Fruit fly (Drosophila melanogaster): ENCODE results near the gene CG42507.

CG42507 gene

DNA sequence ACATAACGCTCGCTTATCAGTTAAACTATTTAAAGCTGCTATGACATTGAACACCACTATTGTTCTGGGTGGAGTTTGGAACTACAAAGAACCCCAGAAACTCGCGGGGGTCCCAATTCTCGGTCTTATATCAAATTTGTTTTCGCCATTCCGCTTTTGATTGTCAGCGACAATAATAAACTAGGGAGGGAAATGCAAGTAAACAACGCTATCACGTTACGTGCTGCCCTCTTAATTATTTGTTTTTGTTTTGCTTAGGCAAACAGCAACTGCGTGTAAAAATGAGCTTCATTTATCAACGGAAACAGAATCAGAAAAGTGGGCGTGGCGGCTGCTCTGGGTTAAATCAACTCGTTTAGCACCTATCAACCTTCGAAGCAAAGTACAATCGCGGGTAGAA lies 22.4 kb upstream of the CG42507 start:
- TF ChIP-seq ey (GFP tag; optimal IDR thresholded peaks at IDR 0.05) (no peak), rgr (GFP tag; optimal IDR thresholded peaks at IDR 0.05) (peak; percentile 29)

DNA sequence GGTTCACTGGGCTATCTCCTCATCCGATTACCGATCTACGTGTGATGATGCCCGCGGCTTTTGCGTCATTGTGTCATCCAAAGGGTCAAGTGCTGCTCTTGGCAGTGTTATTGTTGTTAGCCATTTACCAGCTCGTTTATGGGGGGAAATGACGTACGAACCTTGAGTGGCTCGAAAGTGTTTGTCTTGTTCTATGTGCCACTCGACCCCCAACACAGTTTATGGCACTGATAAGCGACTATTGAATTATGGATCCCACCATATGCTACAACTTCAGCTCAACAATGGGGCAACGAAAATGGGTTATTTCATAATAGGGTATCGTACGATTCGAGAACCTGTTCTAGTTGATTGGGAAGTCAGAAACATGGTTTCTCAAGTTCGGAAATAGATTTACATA lies 21.5 kb upstream of the CG42507 start:
- no peak for TF ChIP-seq woc (GFP tag; optimal IDR thresholded peaks at IDR 0.05)
- no peak for TF ChIP-seq rgr (GFP tag; optimal IDR thresholded peaks at IDR 0.05)
- no peak for TF ChIP-seq HLH106 (tag; optimal IDR thresholded peaks at IDR 0.05)
- no peak for TF ChIP-seq tai (GFP tag; optimal IDR thresholded peaks at IDR 0.05)
- TF ChIP-seq dsf (GFP tag; optimal IDR thresholded peaks at IDR 0.05; ENCODE audit: borderline replicate concordance) = no peak
- TF ChIP-seq foxo (GFP tag; optimal IDR thresholded peaks at IDR 0.05) = no peak
- TF ChIP-seq pan (optimal IDR thresholded peaks at IDR 0.05) = no peak
- no peak for TF ChIP-seq h (GFP tag; optimal IDR thresholded peaks at IDR 0.05)
- TF ChIP-seq CG9705 (GFP tag; optimal IDR thresholded peaks at IDR 0.05) = no peak
- no peak for TF ChIP-seq Jra (GFP tag; optimal IDR thresholded peaks at IDR 0.05)
- no peak for TF ChIP-seq Myc (optimal IDR thresholded peaks at IDR 0.05)
- TF ChIP-seq brk (GFP tag; optimal IDR thresholded peaks at IDR 0.05) = no peak
- no peak for TF ChIP-seq Sp1 (GFP tag; optimal IDR thresholded peaks at IDR 0.05)
- TF ChIP-seq fru (GFP tag; optimal IDR thresholded peaks at IDR 0.05) = no peak
- no peak for TF ChIP-seq N (GFP tag; optimal IDR thresholded peaks at IDR 0.05)
- TF ChIP-seq lola (GFP tag; optimal IDR thresholded peaks at IDR 0.05) = no peak
- no peak for TF ChIP-seq CG32264 (GFP tag; optimal IDR thresholded peaks at IDR 0.05)

DNA sequence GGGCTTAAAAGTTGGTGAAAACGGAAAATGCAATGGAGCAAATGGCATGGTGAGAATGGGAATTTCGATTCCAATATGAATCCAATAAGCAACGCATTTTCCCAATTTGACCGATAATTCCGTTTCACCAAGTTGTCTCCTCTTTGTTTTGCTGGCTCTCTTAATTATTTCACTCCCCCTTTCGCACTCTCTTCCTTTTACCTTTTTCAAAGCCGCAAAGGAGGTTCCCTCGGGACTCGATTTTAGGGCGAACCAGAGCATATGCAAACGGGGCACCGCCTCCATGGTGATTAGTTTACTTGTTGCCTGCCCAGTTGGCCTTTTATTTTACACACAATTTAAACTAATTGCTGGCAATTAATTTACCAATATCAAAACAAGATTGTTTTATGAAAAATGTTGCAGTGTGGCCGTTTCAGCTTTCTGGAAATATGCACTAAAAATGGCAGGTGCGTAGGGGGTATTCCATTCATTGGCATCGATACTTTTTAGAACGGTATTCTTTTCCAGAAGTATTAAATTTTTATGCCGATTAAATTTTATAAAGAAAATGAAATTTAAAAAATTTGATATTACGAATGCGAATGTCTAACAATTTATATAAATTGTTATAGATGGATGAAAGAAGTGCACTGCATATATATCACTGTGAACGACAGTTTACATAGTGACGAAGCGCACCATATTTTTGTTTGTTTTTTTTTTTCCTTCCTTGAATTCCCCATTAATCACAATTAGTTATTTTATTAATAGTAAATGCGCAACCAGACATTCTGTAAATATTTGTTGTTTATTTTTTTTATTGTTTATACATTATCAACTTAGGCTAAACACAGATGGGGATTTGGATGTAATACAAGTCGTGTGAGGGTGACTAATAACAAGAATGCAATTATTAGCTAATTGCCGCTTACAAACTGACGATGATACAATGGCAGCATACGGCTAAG lies 18.2 kb upstream of the CG42507 start, which contains the start of gene mop:
mop (minus strand) TSS at position 419 of the 950 bp plus-strand sequence.
- TF ChIP-seq sv (GFP tag; optimal IDR thresholded peaks at IDR 0.05) = peak; percentile 19
- TF ChIP-seq Rel (GFP tag; optimal IDR thresholded peaks at IDR 0.05) = no peak
- peak; percentile 1 for TF ChIP-seq Rel (tag; optimal IDR thresholded peaks at IDR 0.05)
- no peak for TF ChIP-seq Vsx2 (GFP tag; optimal IDR thresholded peaks at IDR 0.05; ENCODE audit: partially characterized antibody)
- TF ChIP-seq N (GFP tag; optimal IDR thresholded peaks at IDR 0.05) = no peak

- TF ChIP-seq ey (GFP tag; optimal IDR thresholded peaks at IDR 0.05) = no peak
- TF ChIP-seq Hr78 (GFP tag; optimal IDR thresholded peaks at IDR 0.05) = no peak
- TF ChIP-seq usp (GFP tag; optimal IDR thresholded peaks at IDR 0.05) = no peak
- no peak for TF ChIP-seq Jra (GFP tag; optimal IDR thresholded peaks at IDR 0.05)
- TF ChIP-seq GATAd (GFP tag; optimal IDR thresholded peaks at IDR 0.05) = no peak
Observed at dm6 chr3L:14769183-14769582, 11.4 kb upstream of the CG42507 start, which contains the start of gene Mgat4b. Gene Mgat4b (minus strand): TSS chr3L:14769283.

DNA sequence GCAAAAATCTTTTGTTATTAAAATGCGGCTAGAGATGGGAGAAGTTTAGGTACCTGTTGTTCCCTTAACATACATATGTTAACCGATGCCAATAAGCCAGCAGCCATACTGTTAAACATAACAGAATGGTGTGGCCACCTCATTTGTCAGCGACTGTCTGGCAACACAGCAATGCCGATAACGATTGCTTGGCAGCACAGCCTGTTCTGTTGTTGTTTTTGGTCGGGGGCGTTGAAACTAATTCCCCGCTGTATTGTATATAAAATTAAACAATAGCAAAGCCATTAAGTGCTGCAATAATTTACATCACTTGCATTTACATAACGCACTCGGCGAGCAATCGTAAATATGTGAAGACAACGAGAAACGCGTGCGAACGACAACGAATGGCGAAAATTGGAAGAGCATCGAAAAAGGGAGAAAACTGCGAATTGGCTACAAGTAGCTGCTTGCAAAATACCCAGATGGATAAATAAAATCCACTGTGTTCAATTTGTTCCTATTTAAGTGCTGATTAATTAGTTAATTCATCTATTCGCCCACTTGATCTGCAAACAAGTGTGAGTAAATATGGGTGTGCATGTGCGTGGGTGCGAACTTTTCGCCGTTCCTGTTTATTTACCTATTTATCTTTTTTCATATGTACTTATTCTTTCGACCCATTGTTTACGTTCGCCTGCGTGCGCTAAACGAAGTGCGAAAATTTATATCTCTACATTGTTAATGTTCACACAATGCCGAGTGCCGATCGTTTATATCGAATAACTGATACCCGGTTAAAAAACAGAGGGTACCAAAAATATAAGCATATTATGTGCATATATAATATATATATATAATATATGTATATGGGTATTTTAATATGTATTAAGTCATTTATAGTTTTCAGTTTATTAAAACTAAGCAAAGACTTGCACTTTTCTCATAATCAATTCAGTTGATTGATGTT lies 4.3 kb upstream of the CG42507 start, which contains the start of the genes Tsen34 and Mgat4a:
Tsen34 (minus strand) TSS at position 8 of the 949 bp plus-strand sequence.
Mgat4a (plus strand) TSS at position 192 of the 949 bp plus-strand sequence.
- TF ChIP-seq rgr (GFP tag; optimal IDR thresholded peaks at IDR 0.05) = peak; percentile 51
- TF ChIP-seq usp (GFP tag; optimal IDR thresholded peaks at IDR 0.05) = no peak
- peak; percentile 70 for TF ChIP-seq OdsH (GFP tag; optimal IDR thresholded peaks at IDR 0.05)
- TF ChIP-seq jim (GFP tag; optimal IDR thresholded peaks at IDR 0.05) = peak; percentile 32
- TF ChIP-seq Mio (GFP tag; optimal IDR thresholded peaks at IDR 0.05) = no peak
- TF ChIP-seq N (GFP tag; optimal IDR thresholded peaks at IDR 0.05) = no peak
- peak; percentile 66 for TF ChIP-seq Hr83 (GFP tag; optimal IDR thresholded peaks at IDR 0.05; ENCODE audit: poor library complexity, severe bottlenecking)
- peak; percentile 63 for TF ChIP-seq Jra (GFP tag; optimal IDR thresholded peaks at IDR 0.05)
- peak; percentile 9 for TF ChIP-seq woc (GFP tag; optimal IDR thresholded peaks at IDR 0.05)
- peak; percentile 43 for TF ChIP-seq sv (GFP tag; optimal IDR thresholded peaks at IDR 0.05)
- no peak for TF ChIP-seq brk (GFP tag; optimal IDR thresholded peaks at IDR 0.05)
- no peak for TF ChIP-seq Rel (GFP tag; optimal IDR thresholded peaks at IDR 0.05)
- peak; percentile 91 for TF ChIP-seq Rel (tag; optimal IDR thresholded peaks at IDR 0.05)
- no peak for TF ChIP-seq CrebA (GFP tag; optimal IDR thresholded peaks at IDR 0.05; ENCODE audit: borderline replicate concordance)
- TF ChIP-seq CG9705 (GFP tag; optimal IDR thresholded peaks at IDR 0.05) = peak; percentile 27
- peak in 1 of 2 experiments; percentile 50 for TF ChIP-seq foxo (GFP tag; optimal IDR thresholded peaks at IDR 0.05)
- peak; percentile 50 for TF ChIP-seq psq (GFP tag; optimal IDR thresholded peaks at IDR 0.05)
- TF ChIP-seq br (GFP tag; optimal IDR thresholded peaks at IDR 0.05) = peak; percentile 59
- peak; percentile 32 for TF ChIP-seq GATAd (GFP tag; optimal IDR thresholded peaks at IDR 0.05)
- TF ChIP-seq sage (GFP tag; optimal IDR thresholded peaks at IDR 0.05) = no peak
- TF ChIP-seq ey (GFP tag; optimal IDR thresholded peaks at IDR 0.05) = peak; percentile 31
- no peak for TF ChIP-seq Sp1 (GFP tag; optimal IDR thresholded peaks at IDR 0.05)
- TF ChIP-seq HLH106 (tag; optimal IDR thresholded peaks at IDR 0.05) = no peak
- TF ChIP-seq h (GFP tag; optimal IDR thresholded peaks at IDR 0.05) = peak; percentile 79
